Fruit fly (Drosophila melanogaster): ENCODE measurements around the gene caup.

DNA sequence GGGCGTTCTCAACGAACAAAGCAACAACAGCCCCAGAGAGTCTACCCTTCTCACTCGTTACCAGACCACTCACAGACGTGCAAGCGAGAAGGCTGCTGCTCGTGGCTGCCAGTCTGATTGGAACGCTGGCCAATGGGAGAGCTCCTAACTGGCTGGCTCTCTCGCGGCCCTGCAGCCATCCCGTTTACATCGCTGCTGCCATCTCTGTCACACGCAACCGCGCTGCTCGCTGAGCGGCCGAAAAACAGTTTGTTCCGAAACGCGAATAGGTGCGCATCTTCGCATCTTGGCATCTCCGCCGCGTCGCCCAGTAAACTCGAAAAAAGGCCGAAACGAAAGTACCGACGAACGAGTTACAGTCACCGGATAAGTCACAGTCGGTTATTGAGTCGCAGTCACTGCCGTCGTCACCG, at the start of gene caup:
- TF ChIP-seq ttk (optimal IDR thresholded peaks at IDR 0.05) = no peak
- TF ChIP-seq Myc (optimal IDR thresholded peaks at IDR 0.05) = no peak
- no peak for TF ChIP-seq insv (optimal IDR thresholded peaks at IDR 0.05)
- TF ChIP-seq psq (optimal IDR thresholded peaks at IDR 0.05) = no peak
